Fruit fly (Drosophila melanogaster) Kc167 (cell line): Measurements from ENCODE around the gene Rbp9.

Experiments
- Myc ChIP-seq: fragments of >200 bp; optimal IDR thresholded peaks from 2 replicates; lab custom pipeline; 2017; ENCODE audit warnings: missing external identifiers
- Sin3A ChIP-seq: fragments of >200 bp; optimal IDR thresholded peaks from 2 replicates; lab custom pipeline; 2018; ENCODE audit warnings: missing external identifiers
- h ChIP-seq: fragments of >200 bp; optimal IDR thresholded peaks from 3 replicates; lab custom pipeline; 2018; ENCODE audit warnings: missing external identifiers
- ttk ChIP-seq: sonication (Bioruptor generic); optimal IDR thresholded peaks from 2 replicates; lab custom pipeline; 2017; ENCODE audit warnings: missing external identifiers

dm6 chr2L:2969438-2969837 lies 14.9 kb downstream of the Rbp9 start, which contains the start of gene Ts:
- TF ChIP-seq Myc, result no peak
- TF ChIP-seq Sin3A (lab: Kevin White, UChicago), result no peak
- TF ChIP-seq h (lab: Kevin White, UChicago), result no peak
- no peak for TF ChIP-seq ttk (lab: Kevin White, UChicago)
